Worm (Caenorhabditis elegans): Measurements from ENCODE around the gene F46F2.3.

F46F2.3 gene

DNA sequence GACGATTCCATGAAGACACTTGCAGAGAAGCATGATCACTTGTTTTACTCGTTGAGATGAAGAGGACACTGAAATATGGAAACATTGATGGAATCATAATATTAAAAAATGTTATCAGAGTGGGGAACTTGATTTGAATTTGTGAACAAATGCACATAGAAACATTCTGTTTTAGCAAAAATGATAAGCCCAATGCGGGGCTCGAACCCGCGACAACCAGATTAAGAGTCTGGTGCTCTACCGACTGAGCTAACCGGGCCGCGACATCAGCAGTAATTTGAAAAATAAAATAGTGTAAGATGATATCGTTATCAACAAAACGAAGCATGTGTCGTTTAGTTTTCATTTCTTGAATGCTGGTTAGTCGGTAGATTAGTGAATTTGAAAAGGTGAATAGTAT, 18.9 kb downstream of the F46F2.3 start (continued):
- TF ChIP-seq K12H6.12 (tag; optimal IDR thresholded peaks at IDR 0.05) (no peak), cebp-1 (GFP tag; IDR thresholded peaks at IDR 0.05) (no peak), cebp-1 (tag; optimal IDR thresholded peaks at IDR 0.05) (peak; percentile 21), B0261.1 (tag; optimal IDR thresholded peaks at IDR 0.05) (peak; percentile 66), mes-4 (tag; optimal IDR thresholded peaks at IDR 0.05) (no peak), die-1 (tag; optimal IDR thresholded peaks at IDR 0.05) (peak; percentile 82), F23B12.7 (tag; optimal IDR thresholded peaks at IDR 0.05; ENCODE audit: insufficient read depth) (no peak), snpc-4 (GFP tag; optimal IDR thresholded peaks at IDR 0.05) (peak; percentile 47), snpc-4 (tag; optimal IDR thresholded peaks at IDR 0.05) (peak in 3 of 4 experiments; percentile 1 to 66 (median 31)), hmg-1.2 (GFP tag; IDR thresholded peaks at IDR 0.05) (peak; percentile 47), ztf-25 (GFP tag; IDR thresholded peaks at IDR 0.05) (0 out of 2 replicates have a peak, but pooled peaks have one; percentile 57), zfh-2 (GFP tag; conservative IDR thresholded peaks at IDR 0.05) (no peak), him-1 (tag; optimal IDR thresholded peaks at IDR 0.05) (peak; percentile 65), let-526 (GFP tag; IDR thresholded peaks at IDR 0.05) (no peak), F57C9.4 (tag; optimal IDR thresholded peaks at IDR 0.05) (no peak), mel-28 (tag; optimal IDR thresholded peaks at IDR 0.05; ENCODE audit: borderline replicate concordance) (no peak), rpc-1 (optimal IDR thresholded peaks at IDR 0.05) (peak; percentile 66), rpc-1 (tag; optimal IDR thresholded peaks at IDR 0.05) (peak; percentile 87), lin-26 (GFP tag; IDR thresholded peaks at IDR 0.05) (peak; percentile 86), ama-1 (optimal IDR thresholded peaks at IDR 0.05) (no peak), ama-1 (GFP tag; optimal IDR thresholded peaks at IDR 0.05) (peak in 1 of 2 experiments; percentile 25), ztf-18 (tag; optimal IDR thresholded peaks at IDR 0.05) (peak; percentile 37), F52B5.7 (tag; optimal IDR thresholded peaks at IDR 0.05) (peak; percentile 14), rcor-1 (GFP tag; IDR thresholded peaks at IDR 0.05) (0 out of 2 replicates have a peak, but pooled peaks have one; percentile 18), dox-1 (GFP tag; IDR thresholded peaks at IDR 0.05) (peak; percentile 61)

DNA sequence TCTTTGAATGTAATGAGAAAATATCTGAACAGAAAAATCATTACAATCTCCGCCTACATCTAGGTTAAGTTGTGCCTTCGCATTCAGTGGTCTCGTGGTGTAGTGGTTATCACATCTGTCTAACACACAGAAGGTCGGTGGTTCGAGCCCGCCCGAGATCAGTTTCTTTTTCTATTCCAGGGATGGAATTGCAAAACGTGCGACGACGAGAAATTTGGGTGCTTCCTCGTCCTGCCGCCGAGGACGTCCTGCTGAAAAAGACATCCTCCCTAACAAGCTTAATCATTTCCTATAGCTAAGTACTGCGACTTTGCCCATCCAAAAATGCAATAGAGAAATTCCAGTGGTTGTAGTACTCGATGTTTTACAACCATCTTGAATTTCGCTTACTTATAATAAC, 24.1 kb downstream of the F46F2.3 start:
- TF ChIP-seq efl-1 (GFP tag; optimal IDR thresholded peaks at IDR 0.05) (no peak), lin-40 (tag; optimal IDR thresholded peaks at IDR 0.05) (peak; percentile 33), lsl-1 (GFP tag; optimal IDR thresholded peaks at IDR 0.05) (no peak), zim-3 (tag; optimal IDR thresholded peaks at IDR 0.05) (peak; percentile 6), die-1 (tag; optimal IDR thresholded peaks at IDR 0.05) (peak; percentile 19), cebp-1 (GFP tag; IDR thresholded peaks at IDR 0.05) (no peak), cebp-1 (tag; optimal IDR thresholded peaks at IDR 0.05) (no peak), him-1 (tag; optimal IDR thresholded peaks at IDR 0.05) (peak; percentile 67), cebp-2 (GFP tag; IDR thresholded peaks at IDR 0.05) (0 out of 2 replicates have a peak, but pooled peaks have one; percentile 8), F22D6.2 (tag; optimal IDR thresholded peaks at IDR 0.05) (no peak), lin-54 (GFP tag; optimal IDR thresholded peaks at IDR 0.05) (no peak), D2030.7 (GFP tag; IDR thresholded peaks at IDR 0.05) (peak; percentile 55; the same call in 1 of the 2 replicates), dox-1 (GFP tag; IDR thresholded peaks at IDR 0.05) (peak; percentile 58), nfyb-1 (GFP tag; IDR thresholded peaks at IDR 0.05) (peak; percentile 71; the same call in 1 of the 2 replicates), snpc-4 (GFP tag; optimal IDR thresholded peaks at IDR 0.05) (no peak), snpc-4 (tag; optimal IDR thresholded peaks at IDR 0.05) (peak in 2 of 4 experiments; percentile 22 to 65), ztf-3 (GFP tag; optimal IDR thresholded peaks at IDR 0.05) (no peak), ceh-100 (GFP tag; IDR thresholded peaks at IDR 0.05) (peak; percentile 28; the same call in 1 of the 2 replicates), snpc-3.4 (tag; optimal IDR thresholded peaks at IDR 0.05) (peak; percentile 9), nhr-80 (tag; optimal IDR thresholded peaks at IDR 0.05) (peak; percentile 19), pbrm-1 (GFP tag; IDR thresholded peaks at IDR 0.05) (peak; percentile 71; the same call in 1 of the 2 replicates), rpc-1 (optimal IDR thresholded peaks at IDR 0.05) (peak; percentile 57), rpc-1 (tag; optimal IDR thresholded peaks at IDR 0.05) (peak; percentile 75), ztf-18 (tag; optimal IDR thresholded peaks at IDR 0.05) (peak; percentile 27), K12H6.12 (tag; optimal IDR thresholded peaks at IDR 0.05) (no peak), B0261.1 (tag; optimal IDR thresholded peaks at IDR 0.05) (peak; percentile 75), rec-8 (tag; optimal IDR thresholded peaks at IDR 0.05) (peak in 1 of 2 experiments; percentile 23), sptf-2 (GFP tag; optimal IDR thresholded peaks at IDR 0.05) (no peak), Y67H2A.10 (GFP tag; conservative IDR thresholded peaks at IDR 0.05) (no peak), ekl-4 (GFP tag; IDR thresholded peaks at IDR 0.05) (peak; percentile 76; the same call in 1 of the 2 replicates), lin-26 (GFP tag; IDR thresholded peaks at IDR 0.05) (peak; percentile 48; the same call in 1 of the 2 replicates), tbp1 (GFP tag; optimal IDR thresholded peaks at IDR 0.05) (peak; percentile 87), hmg-1.2 (GFP tag; IDR thresholded peaks at IDR 0.05) (peak; percentile 48; the same call in 1 of the 2 replicates)
